Worm (Caenorhabditis elegans): ENCODE results near the gene B0310.1.

- TF ChIP-seq zip-11 (GFP tag; IDR thresholded peaks at IDR 0.05) (no peak), daf-12 (tag; optimal IDR thresholded peaks at IDR 0.05) (no peak)
Measured at ce11 chrX:496795-497194, 3.8 kb downstream of the B0310.1 start.
